Worm (Caenorhabditis elegans) whole organism, L4 larva: Measurements from ENCODE around the gene ptr-13.
"Not testable (repeated sequence)": the region's sequence is repeated elsewhere in the genome, so short reads cannot be mapped to it uniquely, and the experiment has no call there.

ENCODE experiments used
- F26F4.8 ChIP-seq: fragments of 200-800 bp; sonication (Bioruptor generic); conservative IDR thresholded peaks from 2 replicates; pipeline ENCODE4 v1.3.6; 2022; ENCODE audit warnings: missing genetic modification characterization, missing compliant biosample characterization
- F37D6.2 ChIP-seq: sonication (generic microtip); optimal IDR thresholded peaks from 2 replicates; lab custom pipeline; 2016; ENCODE audit warnings: mild to moderate bottlenecking, missing genetic modification characterization, missing compliant biosample characterization
- F44E2.7 ChIP-seq: fragments of 200-800 bp; sonication (Bioruptor generic); IDR thresholded peaks from 2 replicates; pipeline ENCODE4 v2.1.2; 2022; ENCODE audit warnings: missing genetic modification characterization, missing compliant biosample characterization
- T26A8.4 ChIP-seq: fragments of 200-800 bp; sonication (Bioruptor generic); IDR thresholded peaks from 2 replicates; pipeline ENCODE4 v1.3.6; 2022; ENCODE audit warnings: missing genetic modification characterization, missing compliant biosample characterization
- ZK546.5 ChIP-seq, 2 experiments: sonication (generic microtip); optimal IDR thresholded peaks; 2 replicates each; lab custom pipeline; 2017; ENCODE audit warnings: missing biosample characterization in 2 of 2, missing genetic modification characterization in 2 of 2
- aha-1 ChIP-seq: fragments of 150-350 bp; peaks from one replicate; lab custom pipeline; 2014; ENCODE audit warnings: missing biosample characterization, missing genetic modification characterization
- ama-1 ChIP-seq: fragments of 150-350 bp; optimal IDR thresholded peaks from 2 replicates; lab custom pipeline; 2014; ENCODE audit warnings: inconsistent platforms, mixed read lengths
- arid-1 ChIP-seq: fragments of 200-800 bp; sonication (Bioruptor generic); conservative IDR thresholded peaks from 2 replicates; pipeline ENCODE4 v1.3.6; 2022; ENCODE audit warnings: missing genetic modification reagents, missing genetic modification characterization, missing compliant biosample characterization
- attf-4 ChIP-seq: sonication (generic microtip); optimal IDR thresholded peaks from 3 replicates; lab custom pipeline; 2017; ENCODE audit warnings: missing biosample characterization, missing genetic modification characterization
- ceh-20 ChIP-seq: fragments of 200-800 bp; sonication (Bioruptor generic); IDR thresholded peaks from 2 replicates; pipeline ENCODE4 v1.3.6; 2022; ENCODE audit warnings: missing genetic modification reagents, missing genetic modification characterization, missing compliant biosample characterization
- ceh-62 ChIP-seq: sonication (generic microtip); optimal IDR thresholded peaks from 2 replicates; lab custom pipeline; 2017; ENCODE audit warnings: missing biosample characterization, missing genetic modification characterization
- ceh-82 ChIP-seq: sonication (generic microtip); optimal IDR thresholded peaks from 2 replicates; lab custom pipeline; 2017; ENCODE audit warnings: missing biosample characterization, missing genetic modification characterization
- cey-2 ChIP-seq: sonication (generic microtip); optimal IDR thresholded peaks from 3 replicates; lab custom pipeline; 2017; ENCODE audit warnings: missing genetic modification characterization, mild to moderate bottlenecking, missing compliant biosample characterization, antibody characterized with exemption, borderline replicate concordance; ENCODE audit not compliant: insufficient read depth
- daf-16 ChIP-seq, 3 experiments: sonication (generic microtip); optimal IDR thresholded peaks; 2 replicates each; lab custom pipeline; 2016 to 2017; ENCODE audit warnings: missing genetic modification characterization in 3 of 3, missing genetic modification reagents in 3 of 3, mild to moderate bottlenecking in 2 of 3, missing compliant biosample characterization in 2 of 3, missing biosample characterization in 1 of 3, moderate library complexity in 1 of 3
- dve-1 ChIP-seq: sonication (generic microtip); optimal IDR thresholded peaks from 2 replicates; lab custom pipeline; 2017; ENCODE audit warnings: antibody characterized with exemption, mild to moderate bottlenecking, missing genetic modification characterization, missing compliant biosample characterization; ENCODE audit not compliant: insufficient read depth
- egl-43 ChIP-seq: fragments of 200-800 bp; sonication (Bioruptor generic); IDR thresholded peaks from 2 replicates; pipeline ENCODE4 v1.3.6; 2022; ENCODE audit warnings: missing genetic modification reagents, missing genetic modification characterization, missing compliant biosample characterization
- fkh-10 ChIP-seq: fragments of 150-350 bp; optimal IDR thresholded peaks from 2 replicates; lab custom pipeline; 2014; ENCODE audit warnings: missing biosample characterization, missing genetic modification reagents, missing genetic modification characterization
- lim-7 ChIP-seq: fragments of 200-800 bp; sonication (Bioruptor generic); IDR thresholded peaks from 2 replicates; pipeline ENCODE4 v1.3.6; 2022; ENCODE audit warnings: missing genetic modification characterization, missing compliant biosample characterization
- lin-1 ChIP-seq: fragments of 200-800 bp; sonication (Bioruptor generic); IDR thresholded peaks from 2 replicates; pipeline ENCODE4 v1.3.6; 2022; ENCODE audit warnings: missing genetic modification reagents, missing genetic modification characterization, missing compliant biosample characterization
- lin-39 ChIP-seq: fragments of 150-350 bp; optimal IDR thresholded peaks from 2 replicates; lab custom pipeline; 2014; ENCODE audit warnings: missing biosample characterization, missing genetic modification reagents, missing genetic modification characterization
- madf-9 ChIP-seq: fragments of 200-800 bp; sonication (Bioruptor generic); conservative IDR thresholded peaks from 2 replicates; pipeline ENCODE4 v1.3.6; 2022; ENCODE audit warnings: missing genetic modification reagents, missing genetic modification characterization, missing compliant biosample characterization
- mdl-1 ChIP-seq, 2 experiments: fragments of 150-350 bp in 1 of 2; sonication (generic microtip) in 1 of 2; optimal IDR thresholded peaks; 2 replicates each; lab custom pipeline; 2014 to 2017; ENCODE audit warnings: missing biosample characterization in 2 of 2, missing genetic modification characterization in 2 of 2
- mep-1 ChIP-seq: fragments of 150-350 bp; sonication (generic microtip); optimal IDR thresholded peaks from 3 replicates; lab custom pipeline; 2014; ENCODE audit warnings: missing biosample characterization, missing genetic modification characterization
- mes-2 ChIP-seq: sonication (generic microtip); optimal IDR thresholded peaks from 2 replicates; lab custom pipeline; 2016; ENCODE audit warnings: missing genotype, mild to moderate bottlenecking, missing genetic modification characterization, missing compliant biosample characterization; ENCODE audit not compliant: poor library complexity, severe bottlenecking
- nhr-11 ChIP-seq: fragments of 150-350 bp; optimal IDR thresholded peaks from 2 replicates; lab custom pipeline; 2014; ENCODE audit warnings: missing biosample characterization, missing genetic modification characterization
- nhr-237 ChIP-seq: sonication (generic microtip); optimal IDR thresholded peaks from 2 replicates; lab custom pipeline; 2017; ENCODE audit warnings: missing biosample characterization, missing genetic modification characterization
- nhr-25 ChIP-seq: sonication (generic microtip); optimal IDR thresholded peaks from 2 replicates; lab custom pipeline; 2017; ENCODE audit warnings: missing genetic modification characterization, mild to moderate bottlenecking, missing compliant biosample characterization, antibody characterized with exemption, moderate library complexity, borderline replicate concordance; ENCODE audit not compliant: insufficient read depth
- nhr-28 ChIP-seq: fragments of 150-350 bp; optimal IDR thresholded peaks from 2 replicates; lab custom pipeline; 2014; ENCODE audit warnings: missing biosample characterization, missing genetic modification characterization
- nhr-41 ChIP-seq: fragments of 200-800 bp; sonication (Bioruptor generic); IDR thresholded peaks from 2 replicates; pipeline ENCODE4 v1.3.6; 2022; ENCODE audit warnings: missing genetic modification reagents, missing genetic modification characterization, missing compliant biosample characterization
- nhr-42 ChIP-seq: fragments of 200-800 bp; sonication (Bioruptor generic); IDR thresholded peaks from 2 replicates; pipeline ENCODE4 v1.3.6; 2022; ENCODE audit warnings: missing genetic modification characterization, missing compliant biosample characterization
- nhr-6 ChIP-seq: fragments of 150-350 bp; optimal IDR thresholded peaks from 2 replicates; lab custom pipeline; 2014; ENCODE audit warnings: missing biosample characterization, missing genetic modification characterization
- nhr-76 ChIP-seq: fragments of 150-350 bp; optimal IDR thresholded peaks from 2 replicates; lab custom pipeline; 2014; ENCODE audit warnings: missing biosample characterization, missing genetic modification characterization
- pqm-1 ChIP-seq: sonication (generic microtip); optimal IDR thresholded peaks from 2 replicates; lab custom pipeline; 2017; ENCODE audit warnings: missing biosample characterization, missing genetic modification characterization
- rbr-2 ChIP-seq: sonication (generic microtip); optimal IDR thresholded peaks from 2 replicates; lab custom pipeline; 2016; ENCODE audit warnings: missing genotype, missing genetic modification characterization, missing compliant biosample characterization
- set-16 ChIP-seq: fragments of 200-800 bp; sonication (Bioruptor generic); IDR thresholded peaks from 2 replicates; pipeline ENCODE4 v1.3.6; 2022; ENCODE audit warnings: missing genetic modification reagents, missing genetic modification characterization, missing compliant biosample characterization
- skn-1 ChIP-seq: fragments of 150-350 bp; optimal IDR thresholded peaks from 2 replicates; lab custom pipeline; 2014; ENCODE audit warnings: missing biosample characterization, missing genetic modification characterization
- snpc-1.2 ChIP-seq: fragments of 200-800 bp; sonication (Bioruptor generic); IDR thresholded peaks from 2 replicates; pipeline ENCODE4 v1.3.6; 2022; ENCODE audit warnings: missing genetic modification reagents, missing genetic modification characterization, missing compliant biosample characterization
- unc-130 ChIP-seq: sonication (generic microtip); optimal IDR thresholded peaks from 2 replicates; lab custom pipeline; 2016; ENCODE audit warnings: missing genetic modification reagents, missing genetic modification characterization, missing compliant biosample characterization
- unc-62 ChIP-seq, 3 experiments: fragments of 150-350 bp in 1 of 3; sonication (generic microtip); optimal IDR thresholded peaks in 2 of 3; peaks in 1 of 3; 1 replicate in 1 of 3; 2 replicates in 2 of 3; lab custom pipeline; 2014 to 2017; ENCODE audit warnings: missing biosample characterization in 3 of 3, missing genetic modification characterization in 3 of 3, missing genetic modification reagents in 3 of 3, missing genotype in 1 of 3
- zfp-3 ChIP-seq: fragments of 200-800 bp; sonication (Bioruptor generic); conservative IDR thresholded peaks from 2 replicates; pipeline ENCODE4 v1.3.6; 2022; ENCODE audit warnings: missing genetic modification reagents, missing genetic modification characterization, missing compliant biosample characterization
- ztf-11 ChIP-seq: fragments of 150-350 bp; optimal IDR thresholded peaks from 2 replicates; lab custom pipeline; 2014; ENCODE audit warnings: missing biosample characterization, missing genetic modification characterization

Gene ptr-13

DNA sequence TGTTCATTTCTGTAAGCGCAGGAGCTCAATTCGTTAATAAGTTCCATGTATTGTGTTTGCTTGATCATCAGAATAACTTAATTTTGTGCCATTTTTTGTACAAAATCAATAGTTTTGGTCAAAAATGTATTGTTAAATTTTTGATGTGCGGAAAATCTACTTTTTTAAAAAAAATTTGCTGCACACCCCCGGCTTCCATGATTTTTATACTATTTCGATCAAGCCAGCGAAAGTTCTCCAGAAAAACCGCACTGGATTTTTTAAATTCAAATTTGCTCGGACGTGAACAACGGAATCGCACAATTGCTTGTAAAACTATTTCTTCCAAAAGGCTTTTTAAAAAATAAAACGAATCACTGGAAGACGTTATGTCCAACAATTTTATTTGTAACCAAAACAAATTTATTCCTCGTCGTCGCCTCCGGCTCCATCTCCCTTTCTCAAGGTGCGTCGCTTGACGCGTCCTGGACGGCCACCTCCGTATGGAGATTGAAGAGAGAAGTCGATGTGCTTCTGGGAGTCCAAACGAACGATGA lies 37.2 kb downstream of the ptr-13 start (continued):
- TF ChIP-seq mdl-1 (tag; optimal IDR thresholded peaks at IDR 0.05; lab: Kevin White, UChicago): no peak
- 0 out of 2 replicates have a peak, but pooled peaks have one; percentile 27 for TF ChIP-seq lim-7 (GFP tag; lab: Robert Waterston, UW)

DNA sequence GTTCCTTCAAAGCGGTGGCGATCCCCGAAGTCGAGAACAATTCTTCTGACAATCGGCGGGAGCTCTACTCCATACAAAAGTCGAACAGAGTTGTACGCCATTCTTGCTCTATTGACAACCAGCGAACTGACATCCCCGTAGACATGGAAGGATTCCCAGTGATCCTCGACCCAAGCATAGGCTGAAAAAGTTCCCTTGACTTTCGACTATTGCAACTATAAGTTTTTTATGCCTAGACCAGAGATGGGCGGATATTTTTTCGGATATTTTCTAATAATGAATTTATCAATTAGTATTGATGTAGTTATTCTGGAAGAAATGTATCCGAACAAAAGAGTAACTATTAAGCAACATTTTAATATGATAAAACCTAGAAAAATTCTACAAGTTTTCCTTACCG lies 40.5 kb downstream of the ptr-13 start, which contains the start of gene W10C6.2:
W10C6.2 (minus strand) TSS at position 101 of the 400 bp plus-strand sequence.
- not testable (repeated sequence) for TF ChIP-seq nhr-237, nhr-28, cey-2 (tag; lab: Kevin White, UChicago)

DNA sequence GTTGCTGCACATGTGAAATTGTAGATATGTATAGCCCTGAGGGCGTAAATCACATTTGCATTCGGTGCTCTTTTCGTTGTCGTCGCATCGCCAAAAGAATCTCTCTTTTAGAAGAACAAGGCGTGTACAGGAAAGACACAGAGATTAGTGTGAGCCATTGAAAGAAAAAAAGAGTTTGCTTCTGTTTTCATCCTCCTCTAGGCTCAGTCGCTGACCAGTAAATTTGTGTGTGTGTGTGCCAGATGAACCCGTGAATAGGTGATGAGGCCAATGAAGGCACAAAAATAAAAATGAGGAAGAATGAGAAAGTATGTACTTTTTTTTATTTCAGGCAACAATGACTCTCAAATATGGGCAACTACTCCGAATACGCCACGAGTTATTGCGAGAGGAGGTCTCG lies 49.9 kb downstream of the ptr-13 start, which contains the start of gene mat-2:
mat-2 (plus strand) TSS at position 301 of the 400 bp plus-strand sequence.
- TF ChIP-seq ZK546.5 (tag; optimal IDR thresholded peaks at IDR 0.05; lab: Kevin White, UChicago) (no peak), aha-1 (tag; lab: Kevin White, UChicago) (peak; percentile 5)

DNA sequence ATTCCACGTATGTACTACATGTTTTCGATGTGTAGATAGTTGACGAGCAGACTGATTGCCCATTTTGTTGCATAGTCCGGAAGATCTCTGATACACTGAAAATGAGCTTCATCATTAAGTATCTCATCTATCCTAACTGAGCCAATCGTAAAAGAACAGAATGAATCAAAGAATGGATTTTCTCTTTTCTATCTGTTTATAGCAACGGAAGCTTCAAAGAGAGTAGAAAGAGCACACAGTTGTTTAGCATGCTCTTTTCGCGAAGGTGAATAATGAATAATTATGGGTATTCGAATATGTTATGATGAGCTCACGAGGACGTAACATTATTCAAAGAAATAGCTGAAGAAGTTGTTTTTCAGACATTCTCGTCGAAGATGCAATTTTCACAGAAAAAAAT lies 51.2 kb downstream of the ptr-13 start, which contains the start of gene glb-4:
glb-4 (minus strand) TSS at position 101 of the 400 bp plus-strand sequence.
- no peak for TF ChIP-seq snpc-1.2 (GFP tag; lab: Robert Waterston, UW)
- TF ChIP-seq ceh-82: no peak
- TF ChIP-seq F26F4.8 (GFP tag; lab: Robert Waterston, UW): no peak
- no peak for TF ChIP-seq F44E2.7
- no peak for TF ChIP-seq F37D6.2 (tag; lab: Kevin White, UChicago)
- no peak for TF ChIP-seq skn-1 (tag; lab: Kevin White, UChicago)
- no peak for TF ChIP-seq daf-16 (GFP tag; optimal IDR thresholded peaks at IDR 0.05; lab: Kevin White, UChicago)
- TF ChIP-seq daf-16 (tag; optimal IDR thresholded peaks at IDR 0.05; lab: Kevin White, UChicago): no peak
- TF ChIP-seq nhr-42 (GFP tag; lab: Robert Waterston, UW): no peak
- TF ChIP-seq nhr-41 (GFP tag; lab: Robert Waterston, UW): no peak
- no peak for TF ChIP-seq ceh-62 (tag; lab: Kevin White, UChicago)
- no peak for TF ChIP-seq mes-2 (tag; lab: Kevin White, UChicago)
- TF ChIP-seq madf-9 (GFP tag; lab: Robert Waterston, UW): no peak
- TF ChIP-seq zfp-3 (GFP tag; lab: Robert Waterston, UW): no peak
- no peak for TF ChIP-seq fkh-10 (GFP tag; lab: Kevin White, UChicago)
- TF ChIP-seq ceh-20 (GFP tag; lab: Robert Waterston, UW): no peak
- TF ChIP-seq ama-1 (lab: Kevin White, UChicago): no peak
- no peak for TF ChIP-seq dve-1 (tag; lab: Kevin White, UChicago)

DNA sequence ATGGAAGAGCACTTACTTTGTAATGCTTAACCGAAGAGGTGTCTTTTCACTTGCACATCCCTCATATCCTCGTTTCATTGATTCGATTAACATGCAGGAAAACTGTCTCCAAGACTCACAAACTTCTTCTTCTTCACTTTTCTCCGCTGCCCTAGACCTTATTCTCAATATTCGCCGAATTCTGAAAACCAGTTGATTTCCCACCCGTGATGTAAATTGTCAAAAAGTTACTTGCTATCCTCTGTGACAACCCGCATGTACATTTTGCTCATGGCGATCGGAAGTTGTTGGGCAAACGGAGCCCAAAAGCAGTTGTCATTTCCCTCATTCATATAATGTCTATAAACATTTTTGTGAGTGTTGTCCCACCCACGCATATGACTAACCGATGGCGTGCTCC lies 51.9 kb downstream of the ptr-13 start:
- TF ChIP-seq unc-62 (GFP tag; optimal IDR thresholded peaks at IDR 0.05 in 1 of 2; lab: Kevin White, UChicago) (peak in 1 of 2 experiments; percentile 97), unc-62 (tag; optimal IDR thresholded peaks at IDR 0.05; lab: Kevin White, UChicago) (no peak), egl-43 (GFP tag; lab: Robert Waterston, UW) (no peak), pqm-1 (tag; lab: Kevin White, UChicago) (no peak), nhr-11 (tag; lab: Kevin White, UChicago) (no peak)

DNA sequence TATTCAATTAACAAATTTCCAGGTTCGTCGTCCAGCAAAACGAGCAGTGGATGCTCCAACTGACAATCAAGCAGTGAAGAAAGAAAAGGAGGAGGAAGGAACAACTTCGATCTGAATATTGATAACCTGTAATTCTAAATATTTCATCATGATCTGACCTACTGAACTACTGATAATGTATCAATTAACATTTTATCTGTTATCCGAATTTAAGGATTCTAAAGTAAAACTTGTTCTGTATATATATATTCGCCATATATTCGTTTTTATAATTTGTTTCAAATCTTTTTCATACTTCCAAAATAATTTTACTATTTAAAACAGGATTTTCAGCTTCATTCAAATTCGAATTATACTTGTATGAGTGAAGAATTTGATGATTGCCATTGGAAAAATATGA lies 54.5 kb downstream of the ptr-13 start, which contains the start of gene apc-17:
apc-17 (plus strand) TSS at position 301 of the 400 bp plus-strand sequence.
- TF ChIP-seq mep-1 (tag; lab: Kevin White, UChicago): no peak
- TF ChIP-seq aha-1 (tag; lab: Kevin White, UChicago): no peak
- TF ChIP-seq attf-4 (tag; lab: Kevin White, UChicago): no peak
- TF ChIP-seq nhr-6: no peak
- no peak for TF ChIP-seq nhr-76 (tag; lab: Kevin White, UChicago)
- no peak for TF ChIP-seq set-16 (GFP tag; lab: Robert Waterston, UW)
- no peak for TF ChIP-seq nhr-25
- TF ChIP-seq unc-62 (GFP tag; optimal IDR thresholded peaks at IDR 0.05 in 1 of 2; lab: Kevin White, UChicago): no peak
- TF ChIP-seq unc-62 (tag; optimal IDR thresholded peaks at IDR 0.05; lab: Kevin White, UChicago): no peak
- TF ChIP-seq arid-1: no peak
- TF ChIP-seq rbr-2 (tag; lab: Kevin White, UChicago): no peak
- no peak for TF ChIP-seq unc-130 (GFP tag; lab: Kevin White, UChicago)
- no peak for TF ChIP-seq lin-39 (tag; lab: Kevin White, UChicago)
- TF ChIP-seq lin-1: no peak
- no peak for TF ChIP-seq snpc-1.2 (GFP tag; lab: Robert Waterston, UW)
- TF ChIP-seq ztf-11: no peak
- TF ChIP-seq T26A8.4: no peak
